Fruit fly (Drosophila melanogaster): ENCODE results near the gene Efa6.

Efa6 gene

DNA sequence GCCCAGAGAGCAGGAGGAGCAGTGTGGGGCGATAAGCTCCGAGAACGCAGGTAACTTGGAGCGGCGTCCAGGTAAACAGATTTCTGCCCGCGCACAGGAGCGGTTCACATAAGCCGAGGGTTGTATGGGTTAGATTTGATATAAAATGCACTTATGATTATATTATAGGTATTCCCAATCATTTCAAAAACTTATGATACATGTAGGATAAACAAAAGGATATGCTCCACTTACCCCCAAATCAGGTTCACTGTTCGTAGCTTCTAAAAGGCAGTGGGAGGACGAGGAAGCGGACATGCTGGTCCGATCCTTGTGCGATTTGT lies 49.0 kb downstream of the Efa6 start (continued):
- TF ChIP-seq Stat92E (GFP tag; optimal IDR thresholded peaks at IDR 0.05): no peak
- no peak for TF ChIP-seq wek (GFP tag; optimal IDR thresholded peaks at IDR 0.05)
- TF ChIP-seq CG8478 (optimal IDR thresholded peaks at IDR 0.05): no peak
- TF ChIP-seq otp (GFP tag; IDR thresholded peaks at IDR 0.05): no peak
- peak; percentile 37; the same call in 1 of the 2 replicates for TF ChIP-seq slbo (GFP tag; IDR thresholded peaks at IDR 0.05)
- no peak for TF ChIP-seq bowl (GFP tag; IDR thresholded peaks at IDR 0.05)
- no peak for TF ChIP-seq Ptx1 (GFP tag; IDR thresholded peaks at IDR 0.05)
- TF ChIP-seq CG11504 (tag; optimal IDR thresholded peaks at IDR 0.05): no peak
- no peak for TF ChIP-seq CG10979 (tag; optimal IDR thresholded peaks at IDR 0.05)
- no peak for TF ChIP-seq CG8290 (GFP tag; optimal IDR thresholded peaks at IDR 0.05)
- peak in 1 of 2 experiments; percentile 13 for TF ChIP-seq CG8290 (tag; optimal IDR thresholded peaks at IDR 0.05)
- no peak for TF ChIP-seq Fer3 (tag; optimal IDR thresholded peaks at IDR 0.05)
- no peak for TF ChIP-seq CG10462 (GFP tag; optimal IDR thresholded peaks at IDR 0.05)
- TF ChIP-seq Rfx (GFP tag; IDR thresholded peaks at IDR 0.05): 0 out of 2 replicates have a peak, but pooled peaks have one; percentile 14
- peak; percentile 35; the same call in 1 of the 3 replicates for TF ChIP-seq ci (GFP tag; IDR thresholded peaks at IDR 0.05)
- TF ChIP-seq vnd (GFP tag; IDR thresholded peaks at IDR 0.05; ENCODE audit: partially characterized antibody): peak; percentile 6; the same call in 1 of the 3 replicates
- no peak for TF ChIP-seq CG3407 (GFP tag; optimal IDR thresholded peaks at IDR 0.05)
- no peak for TF ChIP-seq CG11560 (tag; IDR thresholded peaks at IDR 0.05)
- no peak for TF ChIP-seq so (GFP tag; IDR thresholded peaks at IDR 0.05)
- TF ChIP-seq CG9932 (GFP tag; IDR thresholded peaks at IDR 0.05): peak; percentile 26; the same call in 1 of the 2 replicates
- TF ChIP-seq wor (GFP tag; IDR thresholded peaks at IDR 0.05): no peak

DNA sequence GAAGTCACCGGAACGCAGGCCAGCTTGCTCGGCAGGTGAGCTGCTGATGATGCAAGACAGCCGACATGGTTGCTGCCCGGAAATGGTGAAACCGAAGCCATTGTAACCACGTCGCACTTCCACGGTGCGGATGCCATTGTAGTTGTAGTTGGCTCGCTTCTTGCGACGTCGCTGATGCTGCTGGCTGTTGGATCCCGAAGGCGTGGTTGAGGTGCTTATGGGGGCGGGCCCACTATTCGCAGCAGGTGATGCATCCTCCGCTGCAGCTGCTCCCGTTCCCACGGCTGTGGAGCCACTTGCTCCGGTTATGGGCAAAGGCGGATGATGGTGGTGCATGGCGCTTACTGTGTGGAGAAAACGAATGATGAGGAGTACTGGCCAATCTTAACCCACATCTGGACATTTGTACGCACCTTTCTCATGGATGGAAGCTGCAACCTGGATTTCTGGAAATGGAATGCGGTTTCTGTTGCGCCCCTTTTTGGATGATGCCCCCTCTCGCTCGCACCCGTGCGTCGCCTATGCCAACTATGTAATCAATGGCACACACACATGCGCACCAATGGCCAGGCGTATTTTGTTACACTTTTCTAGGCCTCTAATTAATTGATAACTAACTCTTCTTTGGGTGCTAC lies 51.2 kb downstream of the Efa6 start:
- TF ChIP-seq CG8359 (GFP tag; optimal IDR thresholded peaks at IDR 0.05; ENCODE audit: borderline replicate concordance) (peak; percentile 34), CG4360 (GFP tag; IDR thresholded peaks at IDR 0.05) (0 out of 2 replicates have a peak, but pooled peaks have one; percentile 6), CG11247 (GFP tag; IDR thresholded peaks at IDR 0.05) (no peak), Ets65A (GFP tag) (peak; percentile 80), jigr1 (GFP tag; IDR thresholded peaks at IDR 0.05) (0 out of 3 replicates have a peak, but pooled peaks have one; percentile 26), Antp (GFP tag; optimal IDR thresholded peaks at IDR 0.05) (no peak), zfh1 (GFP tag; IDR thresholded peaks at IDR 0.05) (0 out of 3 replicates have a peak, but pooled peaks have one; percentile 10), cg (GFP tag; optimal IDR thresholded peaks at IDR 0.05) (peak; percentile 82), nmo (GFP tag; optimal IDR thresholded peaks at IDR 0.05) (no peak), Max (GFP tag; optimal IDR thresholded peaks at IDR 0.05) (no peak), tup (GFP tag; optimal IDR thresholded peaks at IDR 0.05) (no peak), sd (tag; optimal IDR thresholded peaks at IDR 0.05) (peak; percentile 90), CG14050 (GFP tag; IDR thresholded peaks at IDR 0.05) (no peak), Med (GFP tag) (peak; percentile 62), Opbp (GFP tag; IDR thresholded peaks at IDR 0.05; ENCODE audit: partially characterized antibody) (0 out of 3 replicates have a peak, but pooled peaks have one; percentile 33), CG1529 (GFP tag; optimal IDR thresholded peaks at IDR 0.05) (no peak), CG32767 (GFP tag; IDR thresholded peaks at IDR 0.05) (peak; percentile 37; the same call in 1 of the 2 replicates), CG1832 (GFP tag; optimal IDR thresholded peaks at IDR 0.05) (peak; percentile 59), MESR4 (GFP tag; optimal IDR thresholded peaks at IDR 0.05) (peak; percentile 78)
